Worm (Caenorhabditis elegans): ENCODE results near the gene F38A5.22.
"Not testable (repeated sequence)": the region's sequence is repeated elsewhere in the genome, so short reads cannot be mapped to it uniquely, and the experiment has no call there.

DNA sequence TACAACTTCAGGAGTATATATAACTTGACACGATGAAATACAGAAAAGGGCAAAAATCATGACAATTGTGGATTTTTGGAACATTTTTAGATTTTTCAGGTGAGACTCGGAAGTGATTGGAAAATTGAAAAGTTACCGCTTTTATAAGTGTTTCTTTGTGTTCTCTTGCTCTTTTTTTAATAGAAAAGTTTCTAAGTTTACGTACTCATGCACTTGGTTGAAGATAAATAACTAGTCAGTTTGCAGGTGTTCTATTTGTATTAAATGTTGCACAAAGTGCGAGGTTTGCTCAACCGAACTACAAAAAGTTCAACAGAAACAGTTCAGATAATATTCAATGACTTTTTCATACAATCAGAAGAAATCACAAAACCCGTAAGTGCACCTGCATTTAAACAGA is 869 bp downstream of the F38A5.22 start, which contains the start of gene nspb-3:
- not testable (repeated sequence) for TF ChIP-seq ztf-11 (tag; optimal IDR thresholded peaks at IDR 0.05); nhr-76 (tag; optimal IDR thresholded peaks at IDR 0.05); nhr-28 (tag; optimal IDR thresholded peaks at IDR 0.05); elt-3 (tag; optimal IDR thresholded peaks at IDR 0.05); unc-39 (tag; optimal IDR thresholded peaks at IDR 0.05); elt-1 (tag; optimal IDR thresholded peaks at IDR 0.05; ENCODE audit: borderline replicate concordance, insufficient read depth); pha-4 (tag; optimal IDR thresholded peaks at IDR 0.05); unc-62 (GFP tag; optimal IDR thresholded peaks at IDR 0.05)
